Worm (Caenorhabditis elegans) whole organism, young adult: ENCODE results near the gene acs-14.
A peak's percentile ranks its signal among the peaks of the same experiment; 100 is the strongest.

Experiments used
- B0035.1 ChIP-seq: sonication (generic microtip); optimal IDR thresholded peaks from 2 replicates; lab custom pipeline; 2016; ENCODE audit warnings: missing genetic modification characterization, mild to moderate bottlenecking, missing compliant biosample characterization, missing genotype, missing genetic modification reagents
- F52B5.7 ChIP-seq: sonication (generic microtip); optimal IDR thresholded peaks from 2 replicates; lab custom pipeline; 2016; ENCODE audit warnings: mild to moderate bottlenecking, missing genetic modification characterization, missing compliant biosample characterization
- F57A8.1 ChIP-seq: fragments of 200-800 bp; sonication (Bioruptor generic); optimal IDR thresholded peaks from 2 replicates; lab custom pipeline; 2018; ENCODE audit warnings: mild to moderate bottlenecking, missing genetic modification characterization, moderate library complexity, missing compliant biosample characterization
- Y95B8A.8 ChIP-seq: fragments of 200-800 bp; sonication (Bioruptor generic); IDR thresholded peaks from 2 replicates; pipeline ENCODE4 v1.3.6; 2022; ENCODE audit warnings: missing genetic modification reagents, missing genetic modification characterization, missing compliant biosample characterization
- ZK185.1 ChIP-seq: sonication (generic microtip); optimal IDR thresholded peaks from 2 replicates; lab custom pipeline; 2016; ENCODE audit warnings: mild to moderate bottlenecking, missing genetic modification characterization, missing compliant biosample characterization; ENCODE audit not compliant: poor library complexity, severe bottlenecking
- akir-1 ChIP-seq: fragments of 200-800 bp; sonication (Bioruptor generic); optimal IDR thresholded peaks from 2 replicates; lab custom pipeline; 2018; ENCODE audit warnings: mild to moderate bottlenecking, missing genetic modification characterization, moderate library complexity, missing compliant biosample characterization
- ama-1 ChIP-seq, 3 experiments: fragments of 150-350 bp in 1 of 3; sonication (generic microtip) in 2 of 3; optimal IDR thresholded peaks; 2 replicates each; lab custom pipeline; 2014 to 2018; ENCODE audit warnings: missing biosample characterization in 2 of 3, missing genetic modification characterization in 2 of 3, missing genetic modification reagents in 2 of 3
- aptf-2 ChIP-seq: fragments of 200-800 bp; sonication (Bioruptor generic); conservative IDR thresholded peaks from 2 replicates; pipeline ENCODE4 v1.3.6; 2022; ENCODE audit warnings: missing genetic modification reagents, missing genetic modification characterization, missing compliant biosample characterization
- attf-6 ChIP-seq: fragments of 200-800 bp; sonication (Bioruptor generic); IDR thresholded peaks from 2 replicates; pipeline ENCODE4 v1.3.6; 2022; ENCODE audit warnings: missing genetic modification reagents, missing genetic modification characterization, missing compliant biosample characterization
- ceh-100 ChIP-seq: fragments of 200-800 bp; sonication (Bioruptor generic); IDR thresholded peaks from 2 replicates; pipeline ENCODE4 v1.3.6; 2022; ENCODE audit warnings: missing genetic modification reagents, missing genetic modification characterization, missing compliant biosample characterization
- ceh-27 ChIP-seq: fragments of 200-800 bp; sonication (Bioruptor generic); optimal IDR thresholded peaks from 2 replicates; lab custom pipeline; 2018; ENCODE audit warnings: mild to moderate bottlenecking, missing genetic modification characterization, moderate library complexity, missing compliant biosample characterization
- ceh-40 ChIP-seq: fragments of 200-800 bp; sonication (Bioruptor generic); IDR thresholded peaks from 2 replicates; pipeline ENCODE4 v1.3.6; 2022; ENCODE audit warnings: missing genetic modification characterization, missing compliant biosample characterization
- ceh-58 ChIP-seq: fragments of 200-800 bp; sonication (Bioruptor generic); IDR thresholded peaks from 2 replicates; pipeline ENCODE4 v1.3.6; 2022; ENCODE audit warnings: missing genetic modification characterization, missing compliant biosample characterization
- ceh-79 ChIP-seq: sonication (generic microtip); optimal IDR thresholded peaks from 2 replicates; lab custom pipeline; 2017; ENCODE audit warnings: mild to moderate bottlenecking, missing genetic modification characterization, missing compliant biosample characterization
- ets-4 ChIP-seq: fragments of 200-800 bp; sonication (Bioruptor generic); optimal IDR thresholded peaks from 2 replicates; lab custom pipeline; 2018; ENCODE audit warnings: mild to moderate bottlenecking, missing genetic modification characterization, missing compliant biosample characterization
- him-1 ChIP-seq: sonication (generic microtip); optimal IDR thresholded peaks from 2 replicates; lab custom pipeline; 2016; ENCODE audit warnings: missing genotype, missing genetic modification reagents, missing genetic modification characterization, missing compliant biosample characterization
- hlh-12 ChIP-seq: sonication (generic microtip); optimal IDR thresholded peaks from 2 replicates; lab custom pipeline; 2016; ENCODE audit warnings: missing genetic modification characterization, missing compliant biosample characterization
- let-607 ChIP-seq, 2 experiments: fragments of 200-800 bp in 1 of 2; sonication (Bioruptor generic) in 1 of 2; sonication (generic microtip) in 1 of 2; optimal IDR thresholded peaks; 2 replicates each; lab custom pipeline; 2016 to 2018; ENCODE audit warnings: mild to moderate bottlenecking in 2 of 2, missing compliant biosample characterization in 2 of 2, missing genetic modification characterization in 2 of 2, moderate library complexity in 2 of 2, missing genotype in 1 of 2
- lin-26 ChIP-seq: fragments of 200-800 bp; sonication (Bioruptor generic); IDR thresholded peaks from 2 replicates; pipeline ENCODE4 v1.3.6; 2022; ENCODE audit warnings: missing genetic modification reagents, missing genetic modification characterization, missing compliant biosample characterization
- mes-4 ChIP-seq: sonication (generic microtip); optimal IDR thresholded peaks from 2 replicates; lab custom pipeline; 2016; ENCODE audit warnings: missing genotype, missing genetic modification characterization, missing compliant biosample characterization
- mxl-1 ChIP-seq: sonication (generic microtip); optimal IDR thresholded peaks from 2 replicates; lab custom pipeline; 2016; ENCODE audit warnings: missing genetic modification characterization, missing compliant biosample characterization
- nfya-1 ChIP-seq: sonication (generic microtip); optimal IDR thresholded peaks from 2 replicates; lab custom pipeline; 2017; ENCODE audit warnings: antibody characterized with exemption, missing compliant biosample characterization, missing genetic modification characterization, borderline replicate concordance; ENCODE audit not compliant: insufficient read depth
- nhr-27 ChIP-seq: fragments of 200-800 bp; sonication (Bioruptor generic); optimal IDR thresholded peaks from 2 replicates; lab custom pipeline; 2018; ENCODE audit warnings: mild to moderate bottlenecking, missing genetic modification characterization, moderate library complexity, missing compliant biosample characterization
- nhr-80 ChIP-seq: sonication (generic microtip); optimal IDR thresholded peaks from 2 replicates; lab custom pipeline; 2016; ENCODE audit warnings: missing genetic modification characterization, missing compliant biosample characterization
- rpc-1 ChIP-seq, 2 experiments: fragments of 150-350 bp in 1 of 2; sonication (generic microtip) in 1 of 2; optimal IDR thresholded peaks; 2 replicates each; lab custom pipeline; 2014 to 2018; ENCODE audit warnings: missing biosample characterization in 1 of 2, missing genetic modification characterization in 1 of 2, missing genetic modification reagents in 1 of 2, missing genotype in 1 of 2
- sea-2 ChIP-seq: fragments of 200-800 bp; sonication (Bioruptor generic); IDR thresholded peaks from 2 replicates; pipeline ENCODE4 v1.3.6; 2022; ENCODE audit warnings: missing genetic modification characterization, missing compliant biosample characterization
- snpc-1.3 ChIP-seq: sonication (generic microtip); optimal IDR thresholded peaks from 2 replicates; lab custom pipeline; 2017; ENCODE audit warnings: missing genetic modification characterization, mild to moderate bottlenecking, missing compliant biosample characterization, antibody characterized with exemption, moderate library complexity, missing genotype, missing genetic modification reagents; ENCODE audit not compliant: insufficient read depth
- unc-130 ChIP-seq: sonication (generic microtip); optimal IDR thresholded peaks from 2 replicates; lab custom pipeline; 2016; ENCODE audit warnings: missing genetic modification reagents, missing genetic modification characterization, missing compliant biosample characterization
- unc-62 ChIP-seq: fragments of 150-350 bp; optimal IDR thresholded peaks from 2 replicates; lab custom pipeline; 2014; ENCODE audit warnings: missing biosample characterization, missing genetic modification reagents, missing genetic modification characterization
- zfh-2 ChIP-seq: fragments of 200-800 bp; sonication (Bioruptor generic); conservative IDR thresholded peaks from 2 replicates; pipeline ENCODE4 v1.3.6; 2022; ENCODE audit warnings: missing genetic modification reagents, missing genetic modification characterization, missing compliant biosample characterization
- ztf-22 ChIP-seq: fragments of 200-800 bp; sonication (Bioruptor generic); optimal IDR thresholded peaks from 2 replicates; lab custom pipeline; 2018; ENCODE audit warnings: mild to moderate bottlenecking, missing genetic modification characterization, moderate library complexity, missing compliant biosample characterization

acs-14 gene

DNA sequence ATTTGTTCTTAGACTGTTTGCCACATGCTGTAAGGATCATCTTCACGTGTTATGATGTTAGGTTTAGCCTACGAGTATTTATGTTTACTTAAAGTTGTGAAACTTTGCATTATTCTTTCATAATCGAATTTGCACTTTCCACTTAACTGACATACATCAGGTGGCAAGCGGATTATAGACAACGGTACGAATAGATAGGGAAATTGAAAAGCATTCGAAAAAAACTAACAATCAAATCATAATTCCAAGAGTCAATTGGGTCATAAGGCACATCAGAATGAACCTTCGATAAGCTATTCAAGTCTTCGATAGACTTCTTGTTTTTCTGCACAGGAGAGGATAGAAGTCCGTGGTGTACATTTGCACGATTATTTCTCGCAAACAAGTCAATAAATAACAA, 15.5 kb upstream of the acs-14 start:
- TF ChIP-seq nhr-80 (tag; lab: Kevin White, UChicago) (peak; percentile 49), ama-1 (optimal IDR thresholded peaks at IDR 0.05; lab: Kevin White, UChicago) (no peak), ama-1 (GFP tag; optimal IDR thresholded peaks at IDR 0.05; lab: Kevin White, UChicago) (no peak)

DNA sequence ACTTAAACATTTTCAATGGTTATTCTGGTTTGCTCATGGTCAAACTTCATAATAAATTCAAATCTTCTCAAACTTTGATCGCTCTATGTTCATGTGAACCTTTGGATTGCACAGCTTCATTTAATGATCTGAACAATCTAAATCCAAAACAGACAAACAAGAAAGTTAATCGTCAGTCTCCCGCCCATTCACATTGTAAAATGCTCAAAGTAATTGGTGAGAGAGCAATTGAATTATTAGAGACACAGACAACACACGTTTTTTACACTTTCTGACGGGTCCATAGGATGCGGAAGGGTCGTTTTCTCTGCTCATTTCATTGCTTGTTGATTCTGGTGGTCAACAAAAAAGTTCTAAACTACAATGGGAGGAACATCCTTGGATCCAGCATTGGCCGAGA, 11.2 kb upstream of the acs-14 start, which contains the start of gene gsnl-1:
Gene gsnl-1, plus strand, starts transcription at position 301 of the 400 bp plus-strand sequence.
- TF ChIP-seq ceh-100 (GFP tag; lab: Robert Waterston, UW) (no peak), ceh-79 (no peak), ztf-22 (GFP tag; lab: Kevin White, UChicago) (no peak), F57A8.1 (GFP tag; lab: Kevin White, UChicago) (no peak), ets-4 (GFP tag; lab: Kevin White, UChicago) (no peak), zfh-2 (GFP tag; lab: Robert Waterston, UW) (no peak), unc-130 (GFP tag; lab: Kevin White, UChicago) (no peak), ceh-27 (GFP tag; lab: Kevin White, UChicago) (no peak), F52B5.7 (tag; lab: Kevin White, UChicago) (no peak), nhr-27 (tag; lab: Kevin White, UChicago) (no peak), sea-2 (GFP tag; lab: Robert Waterston, UW) (no peak), let-607 (tag; optimal IDR thresholded peaks at IDR 0.05; lab: Kevin White, UChicago) (no peak), hlh-12 (tag; lab: Kevin White, UChicago) (no peak), Y95B8A.8 (GFP tag; lab: Robert Waterston, UW) (no peak), ZK185.1 (tag; lab: Kevin White, UChicago) (no peak), mes-4 (no peak)

DNA sequence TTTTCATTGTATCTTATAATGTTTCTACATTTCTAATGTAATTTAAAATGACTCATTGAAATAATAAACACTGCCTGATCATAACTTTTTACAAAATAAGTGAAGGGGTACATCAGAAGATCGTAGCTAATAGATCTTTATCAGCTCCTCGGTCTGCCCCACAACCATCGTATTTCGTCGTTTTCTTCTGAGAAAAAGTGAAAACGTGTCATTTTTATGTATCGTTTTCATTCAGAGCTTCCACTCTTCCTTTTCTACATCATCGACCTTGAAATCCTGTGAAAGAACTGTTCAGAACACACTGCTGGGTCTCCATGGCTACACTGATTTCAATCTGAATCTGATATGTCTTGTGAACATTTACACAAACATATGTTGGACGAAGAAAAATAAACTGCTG, 8.6 kb upstream of the acs-14 start:
- TF ChIP-seq him-1 (tag; lab: Kevin White, UChicago): no peak
- TF ChIP-seq ceh-27 (GFP tag; lab: Kevin White, UChicago): no peak
- no peak for TF ChIP-seq lin-26 (GFP tag; lab: Robert Waterston, UW)
- no peak for TF ChIP-seq nfya-1 (tag; lab: Kevin White, UChicago)
- no peak for TF ChIP-seq akir-1 (GFP tag; lab: Kevin White, UChicago)
- no peak for TF ChIP-seq ztf-22 (GFP tag; lab: Kevin White, UChicago)
- TF ChIP-seq B0035.1 (tag; lab: Kevin White, UChicago): no peak
- TF ChIP-seq attf-6 (GFP tag; lab: Robert Waterston, UW): no peak
- TF ChIP-seq, all 124 proteins: peak for 0

DNA sequence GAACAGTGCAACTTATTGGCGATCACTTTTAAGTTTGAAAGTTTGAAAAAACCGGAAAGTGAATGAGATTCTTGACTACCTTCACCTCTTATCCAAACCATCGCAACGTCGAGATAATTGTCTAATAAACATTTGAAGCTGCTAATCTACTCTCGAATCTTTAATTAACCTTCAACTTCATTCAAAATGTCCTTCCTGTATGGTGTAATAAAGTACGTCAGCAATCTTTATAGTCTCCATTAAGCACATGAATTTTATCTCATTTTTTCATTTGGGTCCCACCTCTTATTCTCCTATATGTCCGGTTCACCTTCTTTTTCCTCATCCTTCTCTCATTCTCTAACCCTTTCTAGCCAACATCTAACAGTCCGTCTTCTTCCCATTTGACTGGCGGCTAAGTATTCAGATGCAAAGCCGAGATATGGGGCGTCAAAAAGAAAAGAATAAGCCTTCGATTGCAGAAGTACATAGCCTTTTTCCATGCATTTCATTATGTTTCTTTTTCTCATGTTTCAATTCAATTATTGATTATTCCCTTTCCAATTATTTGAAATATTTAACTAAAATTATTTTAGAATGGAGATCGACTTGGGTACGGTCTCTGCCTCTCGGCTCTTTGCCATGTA, 7.0 kb upstream of the acs-14 start, which contains the start of gene swt-5:
Gene swt-5, plus strand, starts transcription at position 576 of the 626 bp plus-strand sequence.
- TF ChIP-seq ceh-40 (GFP tag; lab: Robert Waterston, UW) (no peak), mxl-1 (tag; lab: Kevin White, UChicago) (no peak), ZK185.1 (tag; lab: Kevin White, UChicago) (no peak), unc-62 (no peak), rpc-1 (optimal IDR thresholded peaks at IDR 0.05; lab: Kevin White, UChicago) (no peak), rpc-1 (tag; optimal IDR thresholded peaks at IDR 0.05; lab: Kevin White, UChicago) (no peak), snpc-1.3 (no peak), ceh-58 (no peak), aptf-2 (GFP tag; lab: Robert Waterston, UW) (no peak)
